Fruit fly (Drosophila melanogaster) S2 (cell line): ENCODE measurements around the gene Patr-1.

Experiments
- CG8478 ChIP-seq: fragments of >200 bp; optimal IDR thresholded peaks from 2 replicates; lab custom pipeline; 2018
- CTCF ChIP-seq, 2 experiments: fragments of >200 bp; optimal IDR thresholded peaks; 2 replicates each; lab custom pipeline; 2018

Gene Patr-1

dm6 chr3R:17042838-17043569 lies at the start of gene Patr-1, which contains the start of gene bdwf:
Patr-1 (plus strand) TSS chr3R:17043564.
bdwf (minus strand) TSS chr3R:17043136.
- TF ChIP-seq CTCF (optimal IDR thresholded peaks at IDR 0.05; lab: Kevin White, UChicago) (no peak), CG8478 (no peak)

- TF ChIP-seq CTCF (optimal IDR thresholded peaks at IDR 0.05; lab: Kevin White, UChicago) (no peak), CG8478 (no peak)
Observed at dm6 chr3R:16996059-16996959, 47.1 kb upstream of the Patr-1 start, which contains the start of the genes EMC2A and CG3534. EMC2A (minus strand) TSS chr3R:16996071. CG3534 (plus strand) TSS chr3R:16996446.

- TF ChIP-seq CTCF (optimal IDR thresholded peaks at IDR 0.05; lab: Kevin White, UChicago): peak; percentile 39 to 49
- TF ChIP-seq CG8478: no peak
Observed at dm6 chr3R:17002218-17003110, 40.9 kb upstream of the Patr-1 start, which contains the start of the genes Sf3a1 and Irc. Sf3a1 (minus strand) TSS chr3R:17002355. Irc (plus strand) TSS chr3R:17002875.

- TF ChIP-seq CG8478 (no peak), CTCF (optimal IDR thresholded peaks at IDR 0.05; lab: Kevin White, UChicago) (no peak)
Observed at dm6 chr3R:17003468-17003867, 39.9 kb upstream of the Patr-1 start.

- TF ChIP-seq CTCF (optimal IDR thresholded peaks at IDR 0.05; lab: Kevin White, UChicago) (no peak), CG8478 (no peak)
Observed at dm6 chr3R:17007336-17007735, 36.0 kb upstream of the Patr-1 start.

DNA sequence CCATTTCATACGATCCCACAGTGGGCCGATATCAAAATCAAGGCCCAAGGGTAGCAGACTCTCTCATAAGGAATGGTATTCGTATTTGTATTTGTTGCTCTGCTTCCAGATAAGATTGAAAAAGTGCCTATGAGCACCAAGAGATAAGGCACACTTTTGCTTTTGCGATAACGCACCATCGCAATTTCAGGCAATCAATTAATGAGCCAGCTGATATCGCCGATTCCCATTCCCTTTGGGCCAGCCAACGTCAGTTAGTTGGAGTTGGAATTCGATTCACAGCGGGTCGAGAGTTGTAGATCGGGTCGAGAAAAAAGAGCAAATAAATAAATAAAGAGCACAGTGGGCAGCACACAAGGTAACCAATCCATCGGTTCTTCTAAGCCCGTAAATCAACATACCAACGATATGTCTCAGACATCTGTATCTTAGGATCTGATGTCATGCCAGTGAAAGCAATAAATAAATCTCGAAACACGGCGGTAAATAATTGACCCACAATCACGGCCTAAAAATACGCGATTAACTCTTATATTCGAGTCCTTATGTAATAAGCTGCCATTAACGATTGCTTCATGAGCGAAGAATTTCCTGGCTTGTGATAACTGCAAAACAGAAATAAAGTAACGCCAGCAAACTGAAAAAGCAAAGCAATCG lies 35.2 kb upstream of the Patr-1 start, which contains the start of gene CG8907:
TSS of gene CG8907 (plus strand) at position 252 of the 657 bp plus-strand sequence.
- TF ChIP-seq CTCF (optimal IDR thresholded peaks at IDR 0.05; lab: Kevin White, UChicago) (no peak), CG8478 (no peak)

DNA sequence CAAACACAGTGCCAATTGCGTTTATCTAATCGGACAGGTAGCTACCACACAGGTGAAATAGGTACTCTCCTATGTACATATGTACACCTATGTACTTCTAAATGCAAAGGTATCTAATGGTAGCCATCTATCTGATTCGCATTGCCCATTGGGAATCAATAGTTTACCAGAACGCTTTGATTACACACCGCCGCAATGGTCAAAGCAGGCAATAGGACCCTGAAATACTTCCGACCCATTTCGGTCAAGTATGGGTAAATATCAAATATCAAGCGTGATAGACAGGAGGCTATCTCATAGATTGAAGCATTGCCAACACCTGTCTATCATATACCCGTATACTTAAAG lies 34.7 kb upstream of the Patr-1 start:
- no peak for TF ChIP-seq CG8478
- TF ChIP-seq CTCF (optimal IDR thresholded peaks at IDR 0.05; lab: Kevin White, UChicago): no peak

DNA sequence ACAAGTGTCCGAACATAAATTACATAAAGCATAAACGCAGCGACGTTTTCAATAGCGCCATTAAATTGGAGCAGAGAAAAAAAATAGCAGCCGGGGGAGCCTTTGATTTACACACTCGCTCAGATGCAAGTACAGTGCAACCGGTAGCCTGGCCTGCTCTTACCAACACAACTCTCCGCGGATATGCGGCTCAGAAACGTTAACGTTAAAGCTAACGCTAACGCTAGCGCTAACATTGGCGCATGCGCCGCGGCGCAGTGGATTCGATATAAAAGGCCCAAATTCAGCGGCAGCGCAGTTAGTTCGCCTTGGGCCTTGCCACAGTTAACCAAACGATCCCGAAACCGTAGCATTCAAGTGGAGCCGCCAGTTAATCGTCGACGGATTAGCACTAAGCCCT lies 29.1 kb upstream of the Patr-1 start, which contains the start of gene Pxd:
TSS of gene Pxd (plus strand) at position 301 of the 400 bp plus-strand sequence.
- TF ChIP-seq CG8478: no peak
- no peak for TF ChIP-seq CTCF (optimal IDR thresholded peaks at IDR 0.05; lab: Kevin White, UChicago)

DNA sequence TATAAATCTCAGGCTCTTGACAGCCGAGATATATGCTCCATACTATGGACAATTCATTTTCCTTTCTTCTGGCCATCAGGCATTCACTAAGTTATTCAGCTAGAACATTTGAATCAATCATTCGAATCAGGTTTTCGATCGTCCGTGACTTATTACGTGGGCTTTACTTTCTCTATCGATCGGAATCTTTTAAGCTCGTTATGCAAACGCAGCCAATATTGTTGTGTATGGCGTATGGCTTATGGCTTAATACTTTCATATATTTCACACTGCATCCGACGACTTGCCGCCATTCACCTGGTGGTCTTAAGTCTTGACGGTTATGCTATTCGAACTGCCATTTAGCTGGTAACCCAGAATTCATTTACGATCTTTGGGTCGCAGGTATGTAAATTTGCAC lies 27.2 kb upstream of the Patr-1 start:
- TF ChIP-seq CG8478 (no peak), CTCF (optimal IDR thresholded peaks at IDR 0.05; lab: Kevin White, UChicago) (no peak)

DNA sequence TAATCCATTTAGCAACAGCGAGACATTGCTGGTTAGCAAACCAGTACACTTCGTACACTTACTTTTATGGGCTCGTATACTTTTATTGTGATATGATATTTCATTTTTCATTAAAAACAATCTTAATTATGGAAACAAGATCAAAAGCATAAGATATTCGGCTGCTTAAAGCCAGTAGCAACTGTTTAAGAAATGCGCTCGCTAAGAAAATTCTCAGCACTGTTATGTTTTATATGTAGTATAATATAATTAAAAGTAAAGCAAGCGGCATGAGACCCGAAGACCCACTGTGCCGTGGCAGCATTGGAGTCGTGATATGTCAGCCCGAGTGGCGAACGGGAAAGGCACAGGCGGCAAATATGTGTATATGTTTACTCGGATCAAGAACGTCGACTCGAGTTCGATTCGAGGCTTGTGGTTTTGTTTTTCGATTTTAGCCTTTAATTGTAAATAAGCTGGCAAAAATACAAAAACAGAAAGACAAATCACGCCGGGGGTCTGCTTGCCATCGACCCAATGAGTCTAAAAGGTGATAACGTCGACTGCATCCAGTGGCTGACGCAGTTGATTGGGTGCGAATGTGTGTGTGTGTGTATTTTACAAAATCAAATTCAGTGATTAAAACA lies 24.3 kb upstream of the Patr-1 start:
- TF ChIP-seq CG8478 (no peak), CTCF (optimal IDR thresholded peaks at IDR 0.05; lab: Kevin White, UChicago) (no peak)

dm6 chr3R:17020956-17021355 lies 22.4 kb upstream of the Patr-1 start, which contains the start of gene Adsl:
Adsl (minus strand) TSS chr3R:17021120.
- TF ChIP-seq CTCF (optimal IDR thresholded peaks at IDR 0.05; lab: Kevin White, UChicago) (no peak), CG8478 (no peak)

- TF ChIP-seq CTCF (optimal IDR thresholded peaks at IDR 0.05; lab: Kevin White, UChicago) (no peak), CG8478 (no peak)
Observed at dm6 chr3R:17028393-17028792, 15.0 kb upstream of the Patr-1 start, which contains the start of gene CG5225. CG5225 (plus strand) TSS chr3R:17028693.

- TF ChIP-seq CTCF (optimal IDR thresholded peaks at IDR 0.05; lab: Kevin White, UChicago): no peak
- no peak for TF ChIP-seq CG8478
Observed at dm6 chr3R:17029796-17030195, 13.6 kb upstream of the Patr-1 start.

dm6 chr3R:17031502-17031901 lies 11.9 kb upstream of the Patr-1 start, which contains the start of gene CG31268:
CG31268 (plus strand) TSS chr3R:17031802.
- TF ChIP-seq CG8478 (no peak), CTCF (optimal IDR thresholded peaks at IDR 0.05; lab: Kevin White, UChicago) (no peak)
